4 worm cellular contexts compared by ENCODE assay signal in the genomic region with DNA sequence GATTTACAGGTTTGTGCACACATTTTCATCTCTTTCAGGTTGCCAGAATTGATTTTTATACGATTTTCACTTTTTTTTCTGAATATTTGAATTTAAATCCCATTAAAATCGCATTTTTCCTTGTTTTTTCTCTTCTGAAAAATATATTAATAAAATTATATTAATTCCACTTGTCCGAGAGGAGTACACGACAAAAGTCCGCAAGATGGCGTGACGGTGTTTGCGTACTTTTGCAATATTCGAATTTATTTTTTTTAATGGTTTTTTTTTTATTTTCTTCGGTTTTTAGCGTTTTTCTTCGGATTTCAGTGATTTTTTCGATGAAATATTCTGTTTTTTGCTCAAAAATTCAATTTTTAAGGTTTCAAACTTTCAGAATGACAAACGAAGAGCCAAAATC.
TF ChIP-seq lines count a peak whose summit lies in the region.

Gene usp-39, plus strand, starts transcription at position 377 of the 400 bp plus-strand sequence.

TF ChIP-seq in whole organism, L2 larva, 48 proteins besides CTCF, POLR2A, EP300 and RAD21 (continues in another document):
- TF ChIP-seq mab-5 (tag; optimal IDR thresholded peaks at IDR 0.05; lab: Kevin White, UChicago) (peak; percentile 65), nhr-237 (tag; optimal IDR thresholded peaks at IDR 0.05; lab: Kevin White, UChicago) (peak; percentile 9), ztf-4 (tag; optimal IDR thresholded peaks at IDR 0.05; lab: Kevin White, UChicago) (peak; percentile 17), fos-1 (tag; optimal IDR thresholded peaks at IDR 0.05; lab: Kevin White, UChicago) (peak; percentile 60), gmeb-1 (tag; optimal IDR thresholded peaks at IDR 0.05; lab: Kevin White, UChicago) (peak; percentile 88), nhr-11 (tag; optimal IDR thresholded peaks at IDR 0.05; lab: Kevin White, UChicago) (no peak), nhr-129 (tag; optimal IDR thresholded peaks at IDR 0.05; lab: Kevin White, UChicago) (no peak), nhr-25 (tag; optimal IDR thresholded peaks at IDR 0.05; lab: Kevin White, UChicago) (peak; percentile 81), egl-27 (tag; optimal IDR thresholded peaks at IDR 0.05; lab: Kevin White, UChicago) (peak; percentile 32), nhr-10 (tag; optimal IDR thresholded peaks at IDR 0.05; lab: Kevin White, UChicago) (peak; percentile 67), blmp-1 (tag; optimal IDR thresholded peaks at IDR 0.05; lab: Kevin White, UChicago; ENCODE audit: insufficient read depth) (peak; percentile 8), lin-39 (tag; optimal IDR thresholded peaks at IDR 0.05; lab: Kevin White, UChicago) (no peak), unc-62 (GFP tag; optimal IDR thresholded peaks at IDR 0.05; lab: Kevin White, UChicago) (no peak), C34F6.9 (tag; optimal IDR thresholded peaks at IDR 0.05; lab: Kevin White, UChicago) (peak; percentile 90), nhr-77 (tag; optimal IDR thresholded peaks at IDR 0.05; lab: Kevin White, UChicago) (peak; percentile 13), elt-3 (tag; optimal IDR thresholded peaks at IDR 0.05; lab: Kevin White, UChicago) (no peak), aly-2 (tag; optimal IDR thresholded peaks at IDR 0.05; lab: Kevin White, UChicago) (no peak), mdl-1 (tag; optimal IDR thresholded peaks at IDR 0.05; lab: Kevin White, UChicago) (peak in 1 of 2 experiments; percentile 28), alr-1 (tag; optimal IDR thresholded peaks at IDR 0.05; lab: Kevin White, UChicago) (no peak), unc-39 (tag; optimal IDR thresholded peaks at IDR 0.05; lab: Kevin White, UChicago) (no peak), ZK546.5 (tag; optimal IDR thresholded peaks at IDR 0.05; lab: Kevin White, UChicago) (peak; percentile 30), sma-3 (GFP tag; optimal IDR thresholded peaks at IDR 0.05; lab: Kevin White, UChicago) (no peak)

TF ChIP-seq in whole organism, L4 larva, 104 proteins besides CTCF, POLR2A, EP300 and RAD21 (continues in another document):
- 0 out of 2 replicates have a peak, but pooled peaks have one; percentile 44 for TF ChIP-seq zfp-3 (GFP tag; conservative IDR thresholded peaks at IDR 0.05; lab: Robert Waterston, UW)
- peak in 1 of 2 experiments; percentile 48 for TF ChIP-seq hif-1 (tag; optimal IDR thresholded peaks at IDR 0.05; lab: Kevin White, UChicago)
- peak; percentile 44 for TF ChIP-seq fkh-10 (GFP tag; optimal IDR thresholded peaks at IDR 0.05; lab: Kevin White, UChicago)
- TF ChIP-seq cey-2 (tag; optimal IDR thresholded peaks at IDR 0.05; lab: Kevin White, UChicago; ENCODE audit: borderline replicate concordance, insufficient read depth), result no peak
- 0 out of 2 replicates have a peak, but pooled peaks have one; percentile 9 for TF ChIP-seq ceh-44 (GFP tag; IDR thresholded peaks at IDR 0.05; lab: Robert Waterston, UW)
- peak; percentile 93 for TF ChIP-seq mep-1 (tag; optimal IDR thresholded peaks at IDR 0.05; lab: Kevin White, UChicago)
- TF ChIP-seq duxl-1 (tag; optimal IDR thresholded peaks at IDR 0.05; lab: Kevin White, UChicago; ENCODE audit: poor library complexity), result peak; percentile 48
- TF ChIP-seq D1046.2 (GFP tag; IDR thresholded peaks at IDR 0.05; lab: Robert Waterston, UW), result no peak
- TF ChIP-seq ZK337.2 (GFP tag; IDR thresholded peaks at IDR 0.05; lab: Robert Waterston, UW), result peak; percentile 56; the same call in 1 of the 2 replicates
- no peak for TF ChIP-seq nhr-10 (tag; optimal IDR thresholded peaks at IDR 0.05; lab: Kevin White, UChicago)
- TF ChIP-seq dve-1 (tag; optimal IDR thresholded peaks at IDR 0.05; lab: Kevin White, UChicago; ENCODE audit: insufficient read depth), result peak; percentile 79
- peak; percentile 61; the same call in 1 of the 2 replicates for TF ChIP-seq lin-29 (GFP tag; IDR thresholded peaks at IDR 0.05; lab: Robert Waterston, UW)
- peak; percentile 18 for TF ChIP-seq zip-2 (tag; optimal IDR thresholded peaks at IDR 0.05; lab: Kevin White, UChicago)
- peak; percentile 73 for TF ChIP-seq lin-13 (GFP tag; optimal IDR thresholded peaks at IDR 0.05; lab: Kevin White, UChicago)
- TF ChIP-seq F49E8.2 (tag; optimal IDR thresholded peaks at IDR 0.05; lab: Kevin White, UChicago; ENCODE audit: borderline replicate concordance), result peak; percentile 35
- peak; percentile 95 for TF ChIP-seq mes-2 (tag; optimal IDR thresholded peaks at IDR 0.05; lab: Kevin White, UChicago; ENCODE audit: poor library complexity, severe bottlenecking)
- peak; percentile 61 for TF ChIP-seq madf-9 (GFP tag; conservative IDR thresholded peaks at IDR 0.05; lab: Robert Waterston, UW)
- no peak for TF ChIP-seq aha-1 (tag; lab: Kevin White, UChicago)
- peak in 1 of 2 experiments; percentile 3 for TF ChIP-seq mdl-1 (tag; optimal IDR thresholded peaks at IDR 0.05; lab: Kevin White, UChicago)

TF ChIP-seq in whole organism, late embryonic, 69 proteins besides CTCF, POLR2A, EP300 and RAD21:
- TF ChIP-seq unc-42 (tag; optimal IDR thresholded peaks at IDR 0.05; lab: Kevin White, UChicago) (peak; percentile 83), ttx-3 (tag; optimal IDR thresholded peaks at IDR 0.05; lab: Kevin White, UChicago) (peak; percentile 24), elt-2 (tag; optimal IDR thresholded peaks at IDR 0.05; lab: Kevin White, UChicago) (peak; percentile 49), Y22D7AL.16 (tag; optimal IDR thresholded peaks at IDR 0.05; lab: Kevin White, UChicago) (peak; percentile 21), dmd-4 (tag; optimal IDR thresholded peaks at IDR 0.05; lab: Kevin White, UChicago; ENCODE audit: borderline replicate concordance) (peak; percentile 8), nfya-1 (tag; optimal IDR thresholded peaks at IDR 0.05; lab: Kevin White, UChicago) (peak; percentile 18), hlh-8 (tag; optimal IDR thresholded peaks at IDR 0.05; lab: Kevin White, UChicago) (peak; percentile 8), K02D7.2 (tag; optimal IDR thresholded peaks at IDR 0.05; lab: Kevin White, UChicago) (no peak), ceh-2 (tag; optimal IDR thresholded peaks at IDR 0.05; lab: Kevin White, UChicago) (no peak), pha-2 (tag; optimal IDR thresholded peaks at IDR 0.05; lab: Kevin White, UChicago) (peak; percentile 25), lim-6 (tag; optimal IDR thresholded peaks at IDR 0.05; lab: Kevin White, UChicago) (no peak)

TF ChIP-seq in whole organism, mixed stage, embryonic, 35 proteins besides CTCF, POLR2A, EP300 and RAD21:
- TF ChIP-seq pha-4 (tag; optimal IDR thresholded peaks at IDR 0.05; lab: Kevin White, UChicago) (peak; percentile 65), ceh-39 (tag; optimal IDR thresholded peaks at IDR 0.05; lab: Kevin White, UChicago) (no peak), mep-1 (tag; optimal IDR thresholded peaks at IDR 0.05; lab: Kevin White, UChicago) (peak; percentile 66), ces-1 (GFP tag; optimal IDR thresholded peaks at IDR 0.05; lab: Kevin White, UChicago) (peak; percentile 98), mab-5 (tag; optimal IDR thresholded peaks at IDR 0.05; lab: Kevin White, UChicago) (peak; percentile 80), ceh-83 (GFP tag; optimal IDR thresholded peaks at IDR 0.05; lab: Kevin White, UChicago) (peak; percentile 26), nhr-28 (tag; optimal IDR thresholded peaks at IDR 0.05; lab: Kevin White, UChicago) (no peak), flh-1 (GFP tag; optimal IDR thresholded peaks at IDR 0.05; lab: Kevin White, UChicago) (no peak), nhr-2 (tag; optimal IDR thresholded peaks at IDR 0.05; lab: Kevin White, UChicago) (no peak), drap-1 (GFP tag; optimal IDR thresholded peaks at IDR 0.05; lab: Kevin White, UChicago) (no peak), tbx-8 (GFP tag; optimal IDR thresholded peaks at IDR 0.05; lab: Kevin White, UChicago) (no peak), nhr-237 (tag; optimal IDR thresholded peaks at IDR 0.05; lab: Kevin White, UChicago) (peak; percentile 65), lin-13 (tag; optimal IDR thresholded peaks at IDR 0.05; lab: Kevin White, UChicago) (peak; percentile 46), lsy-2 (tag; optimal IDR thresholded peaks at IDR 0.05; lab: Kevin White, UChicago) (peak; percentile 80), sptf-1 (tag; optimal IDR thresholded peaks at IDR 0.05; lab: Kevin White, UChicago) (peak; percentile 25), cnd-1 (tag; optimal IDR thresholded peaks at IDR 0.05; lab: Kevin White, UChicago) (no peak)
